Fruit fly (Drosophila melanogaster) whole organism, embryonic: ENCODE data around the gene ghi.
A peak's percentile ranks its signal among the peaks of the same experiment; 100 is the strongest.

Experiments
- ATbp ChIP-seq: fragments of 200-800 bp; sonication (Bioruptor generic); optimal IDR thresholded peaks from 2 replicates; lab custom pipeline; 2017; ENCODE audit warnings: missing biosample characterization, mild to moderate bottlenecking, missing genetic modification characterization, missing genetic modification reagents
- Antp ChIP-seq: fragments of 200-800 bp; sonication (Bioruptor generic); optimal IDR thresholded peaks from 3 replicates; lab custom pipeline; 2016; ENCODE audit warnings: missing biosample characterization, missing genetic modification characterization
- B-H1 ChIP-seq: fragments of 200-800 bp; sonication (Bioruptor generic); IDR thresholded peaks from 3 replicates; pipeline ENCODE4 v1.3.6; 2022; ENCODE audit warnings: missing biosample characterization, missing genetic modification characterization
- CG10267 ChIP-seq: fragments of 200-800 bp; sonication (Bioruptor generic); optimal IDR thresholded peaks from 2 replicates; lab custom pipeline; 2018; ENCODE audit warnings: missing biosample characterization, mild to moderate bottlenecking, missing genetic modification characterization, moderate library complexity
- CG10959 ChIP-seq: fragments of 200-800 bp; sonication (Bioruptor generic); IDR thresholded peaks from 2 replicates; pipeline ENCODE4 v1.3.6; 2022; ENCODE audit warnings: missing biosample characterization, missing genetic modification characterization
- CG11560 ChIP-seq: fragments of 200-800 bp; sonication (Bioruptor generic); IDR thresholded peaks from 3 replicates; pipeline ENCODE4 v1.3.6; 2022; ENCODE audit warnings: missing biosample characterization, missing genetic modification characterization
- CG12236 ChIP-seq: fragments of 200-800 bp; sonication (Bioruptor generic); optimal IDR thresholded peaks from 2 replicates; lab custom pipeline; 2016; ENCODE audit warnings: missing biosample characterization, missing genetic modification characterization
- CG12659 ChIP-seq: fragments of 200-800 bp; sonication (Bioruptor generic); optimal IDR thresholded peaks from 3 replicates; lab custom pipeline; 2017; ENCODE audit warnings: mild to moderate bottlenecking, missing biosample characterization, missing genetic modification reagents, missing genetic modification characterization
- CG15073 ChIP-seq: fragments of 200-800 bp; sonication (Bioruptor generic); optimal IDR thresholded peaks from 2 replicates; lab custom pipeline; 2016; ENCODE audit warnings: missing biosample characterization, missing genetic modification characterization
- CG15269 ChIP-seq: fragments of 200-800 bp; sonication (Bioruptor generic); optimal IDR thresholded peaks from 2 replicates; lab custom pipeline; 2018; ENCODE audit warnings: missing biosample characterization, mild to moderate bottlenecking, missing genetic modification characterization, moderate library complexity
- CG17186 ChIP-seq: fragments of 200-800 bp; sonication (Bioruptor generic); optimal IDR thresholded peaks from 3 replicates; lab custom pipeline; 2017; ENCODE audit warnings: missing biosample characterization, missing genetic modification reagents, missing genetic modification characterization
- CG17328 ChIP-seq: fragments of 200-800 bp; sonication (Bioruptor generic); IDR thresholded peaks from 2 replicates; pipeline ENCODE4 v1.3.6; 2022; ENCODE audit warnings: missing biosample characterization, missing genetic modification characterization
- CG17359 ChIP-seq: fragments of 200-800 bp; sonication (Bioruptor generic); optimal IDR thresholded peaks from 3 replicates; lab custom pipeline; 2018; ENCODE audit warnings: missing biosample characterization, mild to moderate bottlenecking, missing genetic modification characterization, moderate library complexity
- CG6272 ChIP-seq: fragments of 200-800 bp; sonication (Bioruptor generic); IDR thresholded peaks from 2 replicates; pipeline ENCODE4 v1.3.6; 2022; ENCODE audit warnings: missing biosample characterization, missing genetic modification characterization
- CG6854 ChIP-seq: fragments of 200-800 bp; sonication (Bioruptor generic); optimal IDR thresholded peaks from 3 replicates; lab custom pipeline; 2017; ENCODE audit warnings: missing biosample characterization, mild to moderate bottlenecking, missing genetic modification characterization
- CG7839 ChIP-seq: fragments of 200-800 bp; sonication (Bioruptor generic); optimal IDR thresholded peaks from 3 replicates; lab custom pipeline; 2018; ENCODE audit warnings: missing biosample characterization, mild to moderate bottlenecking, missing genetic modification characterization, moderate library complexity
- CG7928 ChIP-seq: fragments of 200-800 bp; sonication (Bioruptor generic); optimal IDR thresholded peaks from 2 replicates; lab custom pipeline; 2017; ENCODE audit warnings: missing biosample characterization, mild to moderate bottlenecking, missing genetic modification characterization
- CG9932 ChIP-seq: fragments of 200-800 bp; sonication (Bioruptor generic); IDR thresholded peaks from 2 replicates; pipeline ENCODE4 v1.3.6; 2022; ENCODE audit warnings: missing biosample characterization, missing genetic modification characterization
- CrebB ChIP-seq: fragments of 200-800 bp; sonication (Bioruptor generic); optimal IDR thresholded peaks from 3 replicates; lab custom pipeline; 2018; ENCODE audit warnings: missing biosample characterization, mild to moderate bottlenecking, missing genetic modification characterization
- HHEX ChIP-seq: fragments of 200-800 bp; sonication (Bioruptor generic); optimal IDR thresholded peaks from 3 replicates; lab custom pipeline; 2017; ENCODE audit warnings: missing biosample characterization, mild to moderate bottlenecking, missing genetic modification characterization, missing genetic modification reagents
- HLHmδ ChIP-seq: fragments of 200-800 bp; sonication (Bioruptor generic); optimal IDR thresholded peaks from 2 replicates; lab custom pipeline; 2018; ENCODE audit warnings: missing biosample characterization, mild to moderate bottlenecking, missing genetic modification characterization, moderate library complexity
- Hsf ChIP-seq: fragments of 200-800 bp; sonication (Bioruptor generic); optimal IDR thresholded peaks from 3 replicates; lab custom pipeline; 2016; ENCODE audit warnings: missing biosample characterization, missing genetic modification characterization
- Jarid2 ChIP-seq: fragments of 200-800 bp; sonication (Bioruptor generic); optimal IDR thresholded peaks from 3 replicates; lab custom pipeline; 2017; ENCODE audit warnings: mild to moderate bottlenecking, missing biosample characterization, missing genetic modification reagents, missing genetic modification characterization
- Kr ChIP-seq: fragments of 200-800 bp; sonication (Bioruptor generic); optimal IDR thresholded peaks from 2 replicates; lab custom pipeline; 2017; ENCODE audit warnings: missing biosample characterization, mild to moderate bottlenecking, missing genetic modification characterization
- Oaz ChIP-seq: fragments of 200-800 bp; sonication (Bioruptor generic); IDR thresholded peaks from 2 replicates; pipeline ENCODE4 v1.3.6; 2022; ENCODE audit warnings: missing biosample characterization, missing genetic modification characterization
- Ptx1 ChIP-seq: fragments of 200-800 bp; sonication (Bioruptor generic); IDR thresholded peaks from 2 replicates; pipeline ENCODE4 v1.3.6; 2022; ENCODE audit warnings: missing biosample characterization, missing genetic modification characterization
- Xbp1 ChIP-seq: fragments of 200-800 bp; sonication (Bioruptor generic); optimal IDR thresholded peaks from 3 replicates; lab custom pipeline; 2016; ENCODE audit warnings: missing biosample characterization, mild to moderate bottlenecking, missing genetic modification characterization
- Xrp1 ChIP-seq: fragments of 200-800 bp; sonication (Bioruptor generic); IDR thresholded peaks from 2 replicates; pipeline ENCODE4 v1.3.6; 2022; ENCODE audit warnings: missing biosample characterization, missing genetic modification characterization
- ac ChIP-seq: fragments of 200-800 bp; sonication (Bioruptor generic); optimal IDR thresholded peaks from 3 replicates; lab custom pipeline; 2017; ENCODE audit warnings: missing biosample characterization, mild to moderate bottlenecking, missing genetic modification characterization
- ato ChIP-seq: fragments of 200-800 bp; sonication (Bioruptor generic); IDR thresholded peaks from 2 replicates; pipeline ENCODE4 v1.3.6; 2022; ENCODE audit warnings: missing biosample characterization, missing genetic modification characterization; ENCODE audit not compliant: partially characterized antibody
- chn ChIP-seq: fragments of 200-800 bp; sonication (Bioruptor generic); optimal IDR thresholded peaks from 2 replicates; lab custom pipeline; 2016; ENCODE audit warnings: missing biosample characterization, missing genetic modification characterization
- crol ChIP-seq: fragments of 200-800 bp; sonication (Bioruptor generic); IDR thresholded peaks from 2 replicates; pipeline ENCODE4 v1.3.6; 2022; ENCODE audit warnings: missing biosample characterization, missing genetic modification characterization
- crp ChIP-seq, 2 experiments: fragments of 200-800 bp; sonication (Bioruptor generic); optimal IDR thresholded peaks; 2 replicates in 1 of 2; 3 replicates in 1 of 2; lab custom pipeline; 2017; ENCODE audit warnings: missing biosample characterization in 2 of 2, missing genetic modification characterization in 2 of 2, mild to moderate bottlenecking in 1 of 2, moderate library complexity in 1 of 2
- dati ChIP-seq: fragments of 200-800 bp; sonication (Bioruptor generic); IDR thresholded peaks from 2 replicates; pipeline ENCODE4 v1.3.6; 2022; ENCODE audit warnings: missing biosample characterization, missing genetic modification characterization
- dpn ChIP-seq, 2 experiments: fragments of 200-800 bp; sonication (Bioruptor generic); optimal IDR thresholded peaks; 3 replicates each; lab custom pipeline; 2016; ENCODE audit warnings: missing biosample characterization in 2 of 2, missing genetic modification characterization in 2 of 2
- dysf ChIP-seq: fragments of 200-800 bp; sonication (Bioruptor generic); IDR thresholded peaks from 3 replicates; pipeline ENCODE4 v1.3.6; 2022; ENCODE audit warnings: missing biosample characterization, missing genetic modification characterization
- en ChIP-seq: fragments of 200-800 bp; sonication (Bioruptor generic); optimal IDR thresholded peaks from 2 replicates; lab custom pipeline; 2016; ENCODE audit warnings: missing biosample characterization, missing genetic modification characterization
- gsb-n ChIP-seq: fragments of 200-800 bp; sonication (Bioruptor generic); optimal IDR thresholded peaks from 3 replicates; lab custom pipeline; 2018; ENCODE audit warnings: missing biosample characterization, mild to moderate bottlenecking, missing genetic modification characterization
- hth ChIP-seq: fragments of >200 bp; optimal IDR thresholded peaks from 2 replicates; lab custom pipeline; 2017; ENCODE audit warnings: inconsistent platforms
- kni ChIP-seq: fragments of 200-800 bp; sonication (Bioruptor generic); optimal IDR thresholded peaks from 3 replicates; lab custom pipeline; 2017; ENCODE audit warnings: mild to moderate bottlenecking, missing biosample characterization, missing genetic modification reagents, missing genetic modification characterization
- mld ChIP-seq: fragments of 200-800 bp; sonication (Bioruptor generic); IDR thresholded peaks from 3 replicates; pipeline ENCODE4 v1.3.6; 2022; ENCODE audit warnings: missing biosample characterization, missing genetic modification characterization; ENCODE audit not compliant: partially characterized antibody
- prd ChIP-seq, 3 experiments: fragments of >200 bp in 2 of 3; fragments of 200-800 bp in 1 of 3; sonication (Bioruptor generic) in 1 of 3; optimal IDR thresholded peaks in 2 of 3; IDR thresholded peaks in 1 of 3; 2 replicates in 2 of 3; 3 replicates in 1 of 3; pipeline versions ENCODE4 v1.3.6 to Lab custom; 2017 to 2022; ENCODE audit warnings: missing biosample characterization in 1 of 3, missing genetic modification characterization in 1 of 3
- row ChIP-seq: fragments of 200-800 bp; sonication (Bioruptor generic); IDR thresholded peaks from 3 replicates; pipeline ENCODE4 v1.3.6; 2022; ENCODE audit warnings: missing biosample characterization, missing genetic modification characterization
- slbo ChIP-seq: fragments of 200-800 bp; sonication (Bioruptor generic); IDR thresholded peaks from 2 replicates; pipeline ENCODE4 v1.3.6; 2022; ENCODE audit warnings: missing biosample characterization, missing genetic modification characterization
- so ChIP-seq: fragments of 200-800 bp; sonication (Bioruptor generic); IDR thresholded peaks from 3 replicates; pipeline ENCODE4 v1.3.6; 2022; ENCODE audit warnings: missing biosample characterization, missing genetic modification characterization
- sr ChIP-seq: fragments of 200-800 bp; sonication (Bioruptor generic); IDR thresholded peaks from 3 replicates; pipeline ENCODE4 v1.3.6; 2022; ENCODE audit warnings: missing biosample characterization, missing genetic modification characterization
- toy ChIP-seq: fragments of 200-800 bp; sonication (Bioruptor generic); IDR thresholded peaks from 2 replicates; pipeline ENCODE4 v1.3.6; 2022; ENCODE audit warnings: missing biosample characterization, missing genetic modification characterization
- twi ChIP-seq: fragments of 200-800 bp; optimal IDR thresholded peaks from 2 replicates; lab custom pipeline; 2019; ENCODE audit warnings: missing biosample characterization, mild to moderate bottlenecking, missing genetic modification characterization, moderate library complexity
- z ChIP-seq: fragments of 200-800 bp; sonication (Bioruptor generic); IDR thresholded peaks from 3 replicates; pipeline ENCODE4 v1.3.6; 2022; ENCODE audit warnings: missing biosample characterization, missing genetic modification characterization

Gene ghi

DNA sequence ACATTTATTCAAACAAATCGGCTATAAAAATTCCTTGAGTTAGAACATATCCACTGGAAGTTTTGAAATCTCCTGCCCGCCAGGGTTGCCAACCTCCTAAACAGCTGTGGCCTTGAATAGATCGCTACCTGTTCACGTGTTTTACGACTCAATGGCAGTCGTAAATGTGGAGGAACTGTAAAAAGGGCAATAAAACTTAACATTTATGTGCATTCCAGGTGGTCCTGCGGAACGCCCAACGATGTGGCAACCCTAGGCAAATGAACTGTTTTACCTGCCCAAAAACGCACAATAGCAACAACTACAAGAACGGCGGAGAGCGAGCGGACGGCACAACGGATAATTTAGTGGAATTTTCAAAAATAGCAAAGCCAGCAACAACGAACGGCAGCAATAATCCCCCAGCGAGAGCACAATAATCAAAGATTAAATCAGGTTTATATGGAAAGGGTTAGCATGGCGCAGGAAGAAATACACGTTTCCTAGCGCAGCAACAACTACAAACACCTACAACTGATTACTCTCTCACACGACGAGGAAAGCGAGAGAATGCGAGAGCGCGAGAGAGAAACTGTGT, 10.1 kb downstream of the ghi start (continued):
- TF ChIP-seq kni (peak; percentile 87), dati (GFP tag; lab: Robert Waterston, UW) (no peak), dysf (GFP tag; lab: Robert Waterston, UW) (peak; percentile 44; the same call in 1 of the 3 replicates), gsb-n (tag; lab: Kevin White, UChicago) (no peak), ATbp (no peak), CG9932 (GFP tag; lab: Robert Waterston, UW) (peak; percentile 20; the same call in 1 of the 2 replicates), row (GFP tag; lab: Robert Waterston, UW) (no peak; the same call in 2 of the 3 replicates), CG15073 (GFP tag; lab: Kevin White, UChicago) (no peak), Xrp1 (GFP tag; lab: Robert Waterston, UW) (peak; percentile 57; the same call in 1 of the 2 replicates), Xbp1 (GFP tag; lab: Kevin White, UChicago) (peak; percentile 23), CrebB (tag; lab: Kevin White, UChicago) (no peak), CG12659 (GFP tag; lab: Kevin White, UChicago) (no peak), CG6854 (GFP tag; lab: Kevin White, UChicago) (no peak), CG15269 (tag; lab: Kevin White, UChicago) (no peak), sr (peak; percentile 6; the same call in 1 of the 3 replicates), CG17359 (tag; lab: Kevin White, UChicago) (peak; percentile 65), chn (GFP tag; lab: Kevin White, UChicago) (peak; percentile 31), dpn (GFP tag; optimal IDR thresholded peaks at IDR 0.05; lab: Kevin White, UChicago) (peak in 1 of 2 experiments; percentile 27), ac (GFP tag; lab: Kevin White, UChicago) (peak; percentile 29), Ptx1 (GFP tag; lab: Robert Waterston, UW) (peak; percentile 55), twi (tag; lab: Kevin White, UChicago) (peak; percentile 11), CG10267 (tag; lab: Kevin White, UChicago) (no peak), en (GFP tag; lab: Kevin White, UChicago) (no peak), crol (GFP tag; lab: Robert Waterston, UW) (0 out of 2 replicates have a peak, but pooled peaks have one; percentile 9), hth (lab: Kevin White, UChicago) (no peak), Jarid2 (GFP tag; lab: Kevin White, UChicago) (peak; percentile 10), CG6272 (peak; percentile 39; the same call in 1 of the 2 replicates), CG10959 (GFP tag; lab: Robert Waterston, UW) (peak; percentile 18; the same call in 1 of the 2 replicates), mld (GFP tag; lab: Robert Waterston, UW) (peak; percentile 48; the same call in 1 of the 3 replicates), HLHmδ (GFP tag; lab: Kevin White, UChicago) (peak; percentile 32), CG17328 (GFP tag; lab: Robert Waterston, UW) (peak; percentile 65), slbo (peak; percentile 59), Kr (peak; percentile 100), CG7839 (tag; lab: Kevin White, UChicago) (peak; percentile 38), crp (GFP tag; optimal IDR thresholded peaks at IDR 0.05; lab: Kevin White, UChicago) (peak in 1 of 2 experiments; percentile 17), z (GFP tag; lab: Robert Waterston, UW) (no peak), CG7928 (GFP tag; lab: Kevin White, UChicago) (no peak), CG11560 (no peak), B-H1 (peak; percentile 18; the same call in 2 of the 3 replicates), so (GFP tag; lab: Robert Waterston, UW) (peak; percentile 63; the same call in 2 of the 3 replicates), Oaz (GFP tag; lab: Robert Waterston, UW) (0 out of 2 replicates have a peak, but pooled peaks have one; percentile 19), Hsf (GFP tag; lab: Kevin White, UChicago) (peak; percentile 29), CG12236 (peak; percentile 5), prd (optimal IDR thresholded peaks at IDR 0.05; lab: Kevin White, UChicago) (no peak), prd (GFP tag; IDR thresholded peaks at IDR 0.05; lab: Robert Waterston, UW) (peak; percentile 59), CG17186 (GFP tag; lab: Kevin White, UChicago) (peak; percentile 30), ato (no peak), toy (GFP tag; lab: Robert Waterston, UW) (no peak), Antp (peak; percentile 33), HHEX (GFP tag; lab: Kevin White, UChicago) (no peak)
